Fruit fly (Drosophila melanogaster) whole organism, embryonic: ENCODE results near the gene Cpr11A.

Source experiments
- CG10543 ChIP-seq: fragments of 200-800 bp; sonication (Bioruptor generic); optimal IDR thresholded peaks from 3 replicates; lab custom pipeline; 2017; ENCODE audit warnings: missing biosample characterization, mild to moderate bottlenecking, missing genetic modification characterization, moderate library complexity
- CG11093 ChIP-seq: fragments of 200-800 bp; sonication (Bioruptor generic); IDR thresholded peaks from 3 replicates; pipeline ENCODE4 v1.3.6; 2022; ENCODE audit warnings: missing biosample characterization, missing genetic modification characterization
- CG11398 ChIP-seq: fragments of 200-800 bp; sonication (Bioruptor generic); optimal IDR thresholded peaks from 2 replicates; lab custom pipeline; 2016; ENCODE audit warnings: missing biosample characterization, missing genetic modification characterization
- CG12071 ChIP-seq: fragments of 200-800 bp; sonication (Bioruptor generic); optimal IDR thresholded peaks from 3 replicates; lab custom pipeline; 2018; ENCODE audit warnings: missing biosample characterization, mild to moderate bottlenecking, missing genetic modification characterization
- CG12219 ChIP-seq: fragments of 200-800 bp; sonication (Bioruptor generic); optimal IDR thresholded peaks from 3 replicates; lab custom pipeline; 2018; ENCODE audit warnings: missing biosample characterization, mild to moderate bottlenecking, missing genetic modification characterization
- CG13296 ChIP-seq: fragments of 200-800 bp; sonication (Bioruptor generic); optimal IDR thresholded peaks from 3 replicates; lab custom pipeline; 2018; ENCODE audit warnings: missing biosample characterization, mild to moderate bottlenecking, missing genetic modification characterization
- CG13775 ChIP-seq: fragments of 200-800 bp; sonication (Bioruptor generic); optimal IDR thresholded peaks from 3 replicates; lab custom pipeline; 2017; ENCODE audit warnings: missing biosample characterization, mild to moderate bottlenecking, missing genetic modification characterization
- CG14965 ChIP-seq: fragments of 200-800 bp; sonication (Bioruptor generic); optimal IDR thresholded peaks from 2 replicates; lab custom pipeline; 2016; ENCODE audit warnings: missing biosample characterization, missing genetic modification characterization, borderline replicate concordance
- CG1603 ChIP-seq: fragments of 200-800 bp; sonication (Bioruptor generic); optimal IDR thresholded peaks from 2 replicates; lab custom pipeline; 2019; ENCODE audit warnings: missing biosample characterization, mild to moderate bottlenecking, missing genetic modification characterization, moderate library complexity
- CG18011 ChIP-seq: fragments of 200-800 bp; sonication (Bioruptor generic); optimal IDR thresholded peaks from 2 replicates; lab custom pipeline; 2017; ENCODE audit warnings: missing biosample characterization, missing genetic modification characterization, mild to moderate bottlenecking, moderate library complexity, missing genotype
- CG18476 ChIP-seq: fragments of 200-800 bp; sonication (Bioruptor generic); optimal IDR thresholded peaks from 2 replicates; lab custom pipeline; 2016; ENCODE audit warnings: missing biosample characterization, mild to moderate bottlenecking, missing genetic modification characterization
- CG18619 ChIP-seq: fragments of 200-800 bp; sonication (Bioruptor generic); optimal IDR thresholded peaks from 3 replicates; lab custom pipeline; 2017; ENCODE audit warnings: missing biosample characterization, mild to moderate bottlenecking, missing genetic modification characterization
- CG2129 ChIP-seq: fragments of 200-800 bp; sonication (Bioruptor generic); IDR thresholded peaks from 2 replicates; pipeline ENCODE4 v1.3.6; 2022; ENCODE audit warnings: missing biosample characterization, missing genetic modification characterization; ENCODE audit not compliant: partially characterized antibody
- CG3838 ChIP-seq: fragments of 200-800 bp; sonication (Bioruptor generic); optimal IDR thresholded peaks from 3 replicates; lab custom pipeline; 2016; ENCODE audit warnings: missing biosample characterization, missing genetic modification characterization
- CG4282 ChIP-seq: fragments of 200-800 bp; sonication (Bioruptor generic); optimal IDR thresholded peaks from 2 replicates; lab custom pipeline; 2016; ENCODE audit warnings: missing biosample characterization, missing genetic modification characterization
- CG6272 ChIP-seq: fragments of 200-800 bp; sonication (Bioruptor generic); IDR thresholded peaks from 2 replicates; pipeline ENCODE4 v1.3.6; 2022; ENCODE audit warnings: missing biosample characterization, missing genetic modification characterization
- CG6683 ChIP-seq: fragments of 200-800 bp; sonication (Bioruptor generic); optimal IDR thresholded peaks from 2 replicates; lab custom pipeline; 2017; ENCODE audit warnings: missing biosample characterization, mild to moderate bottlenecking, missing genetic modification characterization, missing genetic modification reagents
- CG7839 ChIP-seq: fragments of 200-800 bp; sonication (Bioruptor generic); optimal IDR thresholded peaks from 3 replicates; lab custom pipeline; 2018; ENCODE audit warnings: missing biosample characterization, mild to moderate bottlenecking, missing genetic modification characterization, moderate library complexity
- CG7963 ChIP-seq: fragments of 200-800 bp; sonication (Bioruptor generic); IDR thresholded peaks from 3 replicates; pipeline ENCODE4 v1.3.6; 2022; ENCODE audit warnings: missing biosample characterization, missing genetic modification characterization; ENCODE audit not compliant: partially characterized antibody
- CG9876 ChIP-seq: fragments of 200-800 bp; sonication (Bioruptor generic); optimal IDR thresholded peaks from 2 replicates; lab custom pipeline; 2016; ENCODE audit warnings: missing biosample characterization, missing genetic modification characterization
- CrebB ChIP-seq: fragments of 200-800 bp; sonication (Bioruptor generic); optimal IDR thresholded peaks from 3 replicates; lab custom pipeline; 2018; ENCODE audit warnings: missing biosample characterization, mild to moderate bottlenecking, missing genetic modification characterization
- Doc3 ChIP-seq: fragments of 200-800 bp; sonication (Bioruptor generic); IDR thresholded peaks from 3 replicates; pipeline ENCODE4 v1.3.6; 2022; ENCODE audit warnings: missing biosample characterization, missing genetic modification characterization; ENCODE audit not compliant: partially characterized antibody
- Elba2 ChIP-seq: fragments of 200-800 bp; sonication (Bioruptor generic); optimal IDR thresholded peaks from 3 replicates; lab custom pipeline; 2016; ENCODE audit warnings: missing biosample characterization, missing genetic modification characterization
- Fer1 ChIP-seq: fragments of 200-800 bp; sonication (Bioruptor generic); optimal IDR thresholded peaks from 2 replicates; lab custom pipeline; 2017; ENCODE audit warnings: missing biosample characterization, mild to moderate bottlenecking, missing genetic modification characterization
- NFAT ChIP-seq: fragments of 200-800 bp; sonication (Bioruptor generic); IDR thresholded peaks from 2 replicates; pipeline ENCODE4 v1.3.6; 2022; ENCODE audit warnings: missing biosample characterization, missing genetic modification characterization
- Nf-YA ChIP-seq: fragments of 200-800 bp; sonication (Bioruptor generic); IDR thresholded peaks from 2 replicates; pipeline ENCODE4 v1.3.6; 2022; ENCODE audit warnings: missing biosample characterization, missing genetic modification characterization
- Spps ChIP-seq: fragments of 200-800 bp; sonication (Bioruptor generic); optimal IDR thresholded peaks from 2 replicates; lab custom pipeline; 2018; ENCODE audit warnings: missing biosample characterization, mild to moderate bottlenecking, missing genetic modification characterization
- Tbp ChIP-seq: fragments of >200 bp; optimal IDR thresholded peaks from 2 replicates; lab custom pipeline; 2018; ENCODE audit warnings: missing biosample characterization, missing genetic modification characterization
- az2 ChIP-seq: fragments of 200-800 bp; sonication (Bioruptor generic); optimal IDR thresholded peaks from 3 replicates; lab custom pipeline; 2016; ENCODE audit warnings: missing biosample characterization, missing genetic modification characterization
- bigmax ChIP-seq: fragments of 200-800 bp; sonication (Bioruptor generic); optimal IDR thresholded peaks from 2 replicates; lab custom pipeline; 2018; ENCODE audit warnings: missing biosample characterization, mild to moderate bottlenecking, missing genetic modification characterization
- br ChIP-seq: fragments of >200 bp; optimal IDR thresholded peaks from 2 replicates; lab custom pipeline; 2017
- cg ChIP-seq: fragments of 200-800 bp; sonication (Bioruptor generic); optimal IDR thresholded peaks from 3 replicates; lab custom pipeline; 2019; ENCODE audit warnings: missing biosample characterization, mild to moderate bottlenecking, missing genetic modification characterization, moderate library complexity
- dmrt99B ChIP-seq: fragments of 200-800 bp; sonication (Bioruptor generic); optimal IDR thresholded peaks from 2 replicates; lab custom pipeline; 2018; ENCODE audit warnings: missing biosample characterization, mild to moderate bottlenecking, missing genetic modification characterization, moderate library complexity
- emc ChIP-seq: fragments of 200-800 bp; sonication (Bioruptor generic); optimal IDR thresholded peaks from 2 replicates; lab custom pipeline; 2016; ENCODE audit warnings: missing biosample characterization, missing genetic modification characterization
- ftz-f1 ChIP-seq: fragments of 200-800 bp; sonication (Bioruptor generic); optimal IDR thresholded peaks from 2 replicates; lab custom pipeline; 2016; ENCODE audit warnings: missing biosample characterization, missing genetic modification characterization
- gcm2 ChIP-seq: fragments of 200-800 bp; sonication (Bioruptor generic); optimal IDR thresholded peaks from 2 replicates; lab custom pipeline; 2016; ENCODE audit warnings: missing biosample characterization, missing genetic modification characterization
- gro ChIP-seq: fragments of 200-800 bp; sonication (Bioruptor generic); optimal IDR thresholded peaks from 2 replicates; lab custom pipeline; 2016; ENCODE audit warnings: missing biosample characterization, missing genetic modification characterization
- ham ChIP-seq: fragments of 200-800 bp; sonication (Bioruptor generic); IDR thresholded peaks from 2 replicates; pipeline ENCODE4 v1.3.6; 2022; ENCODE audit warnings: missing biosample characterization, missing genetic modification characterization
- jing ChIP-seq: fragments of 200-800 bp; sonication (Bioruptor generic); optimal IDR thresholded peaks from 2 replicates; lab custom pipeline; 2018; ENCODE audit warnings: missing biosample characterization, mild to moderate bottlenecking, missing genetic modification characterization
- pb ChIP-seq: fragments of 200-800 bp; sonication (Bioruptor generic); optimal IDR thresholded peaks from 3 replicates; lab custom pipeline; 2016; ENCODE audit warnings: missing biosample characterization, missing genetic modification characterization
- peb ChIP-seq: fragments of 200-800 bp; sonication (Bioruptor generic); IDR thresholded peaks from 2 replicates; pipeline ENCODE4 v1.3.6; 2022; ENCODE audit warnings: missing biosample characterization, missing genetic modification characterization
- repo ChIP-seq: fragments of 200-800 bp; sonication (Bioruptor generic); optimal IDR thresholded peaks from 2 replicates; lab custom pipeline; 2016; ENCODE audit warnings: missing biosample characterization, missing genetic modification characterization
- sc ChIP-seq, 3 experiments: fragments of >200 bp in 2 of 3; fragments of 200-800 bp in 1 of 3; sonication (Bioruptor generic) in 1 of 3; optimal IDR thresholded peaks; 2 replicates in 2 of 3; 3 replicates in 1 of 3; lab custom pipeline; 2017; ENCODE audit warnings: mild to moderate bottlenecking in 1 of 3, missing biosample characterization in 1 of 3, missing genetic modification characterization in 1 of 3, missing genetic modification reagents in 1 of 3
- seq ChIP-seq: fragments of 200-800 bp; sonication (Bioruptor generic); IDR thresholded peaks from 2 replicates; pipeline ENCODE4 v1.3.6; 2022; ENCODE audit warnings: missing biosample characterization, missing genetic modification characterization
- ttk ChIP-seq: fragments of 200-800 bp; sonication (Bioruptor generic); IDR thresholded peaks from 2 replicates; pipeline ENCODE4 v2.1.2; 2022; ENCODE audit warnings: missing biosample characterization, missing genetic modification characterization
- twi ChIP-seq: fragments of 200-800 bp; optimal IDR thresholded peaks from 2 replicates; lab custom pipeline; 2019; ENCODE audit warnings: missing biosample characterization, mild to moderate bottlenecking, missing genetic modification characterization, moderate library complexity
- tx ChIP-seq: fragments of 200-800 bp; sonication (Bioruptor generic); optimal IDR thresholded peaks from 2 replicates; lab custom pipeline; 2016; ENCODE audit warnings: missing biosample characterization, missing genetic modification characterization
- wek ChIP-seq: fragments of 200-800 bp; sonication (Bioruptor generic); optimal IDR thresholded peaks from 3 replicates; lab custom pipeline; 2018; ENCODE audit warnings: missing biosample characterization, mild to moderate bottlenecking, missing genetic modification characterization, moderate library complexity

The Cpr11A gene

dm6 chrX:12510750-12511649, 24.2 kb downstream of the Cpr11A start (continued):
- TF ChIP-seq Fer1 (GFP tag; lab: Kevin White, UChicago) (peak; percentile 60), CG11398 (GFP tag; lab: Kevin White, UChicago) (peak; percentile 22), tx (peak; percentile 59), jing (GFP tag; lab: Kevin White, UChicago) (peak; percentile 44), Spps (peak; percentile 83), az2 (peak; percentile 84), CG13775 (GFP tag; lab: Kevin White, UChicago) (peak; percentile 69), gcm2 (peak; percentile 34), ftz-f1 (GFP tag; lab: Kevin White, UChicago) (no peak), gro (GFP tag; lab: Kevin White, UChicago) (no peak), CG3838 (GFP tag; lab: Kevin White, UChicago) (no peak), Elba2 (GFP tag; lab: Kevin White, UChicago) (no peak), emc (GFP tag; lab: Kevin White, UChicago) (peak; percentile 27), wek (GFP tag; lab: Kevin White, UChicago) (no peak), CG1603 (tag; lab: Kevin White, UChicago) (peak; percentile 81), CrebB (tag; lab: Kevin White, UChicago) (peak; percentile 43), pb (GFP tag; lab: Kevin White, UChicago) (peak; percentile 12), dmrt99B (tag; lab: Kevin White, UChicago) (peak; percentile 81), Nf-YA (GFP tag; lab: Robert Waterston, UW) (peak; percentile 45; the same call in 1 of the 2 replicates), CG2129 (no peak), bigmax (GFP tag; lab: Kevin White, UChicago) (no peak), ttk (GFP tag; lab: Robert Waterston, UW) (peak; percentile 71), Doc3 (GFP tag; lab: Robert Waterston, UW) (no peak), NFAT (GFP tag; lab: Robert Waterston, UW) (no peak), CG13296 (peak; percentile 40), CG6272 (GFP tag; lab: Robert Waterston, UW) (peak; percentile 68), repo (GFP tag; lab: Kevin White, UChicago) (peak; percentile 64), CG12219 (GFP tag; lab: Kevin White, UChicago) (peak; percentile 65), sc (optimal IDR thresholded peaks at IDR 0.05; lab: Kevin White, UChicago) (no peak), sc (GFP tag; optimal IDR thresholded peaks at IDR 0.05; lab: Kevin White, UChicago) (peak; percentile 71), Tbp (GFP tag; lab: Kevin White, UChicago) (no peak), CG7963 (GFP tag; lab: Robert Waterston, UW) (no peak), CG12071 (GFP tag; lab: Kevin White, UChicago) (peak; percentile 45), CG6683 (GFP tag; lab: Kevin White, UChicago) (peak; percentile 49), CG11093 (GFP tag; lab: Robert Waterston, UW) (peak; percentile 67; the same call in 2 of the 3 replicates), CG10543 (peak; percentile 18), peb (GFP tag; lab: Robert Waterston, UW) (peak; percentile 72), seq (GFP tag; lab: Robert Waterston, UW) (peak; percentile 58), ham (no peak), br (lab: Kevin White, UChicago) (no peak), CG18476 (GFP tag; lab: Kevin White, UChicago) (peak; percentile 67), cg (GFP tag; lab: Kevin White, UChicago) (no peak), CG9876 (GFP tag; lab: Kevin White, UChicago) (peak; percentile 9), CG4282 (GFP tag; lab: Kevin White, UChicago) (no peak), CG18619 (GFP tag; lab: Kevin White, UChicago) (peak; percentile 57), twi (tag; lab: Kevin White, UChicago) (no peak), CG7839 (tag; lab: Kevin White, UChicago) (peak; percentile 83), CG14965 (peak; percentile 12), CG18011 (GFP tag; lab: Kevin White, UChicago) (no peak)
